Fruit fly (Drosophila melanogaster): Measurements from ENCODE around the gene mfas.
A peak's percentile ranks its signal among the peaks of the same experiment; 100 is the strongest.

The mfas gene

DNA sequence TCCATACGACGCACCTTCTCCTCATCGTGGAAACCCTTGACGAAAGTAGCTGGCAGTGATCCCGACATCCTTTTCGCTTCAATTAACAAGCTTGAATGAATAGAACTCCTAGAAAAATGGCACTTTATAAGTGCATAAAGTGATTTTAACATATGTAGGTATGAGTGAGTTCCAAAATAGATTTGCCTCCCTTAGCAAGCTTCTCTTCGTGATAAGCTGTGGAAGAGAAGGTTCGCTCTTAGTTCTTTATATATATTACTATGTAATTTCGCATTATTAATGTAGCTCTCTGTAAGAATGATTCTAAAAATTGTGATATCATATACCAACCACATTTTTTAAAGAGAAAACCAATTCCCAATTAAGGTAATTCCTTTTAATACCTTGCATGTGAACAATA lies 8.7 kb downstream of the mfas start, which contains the start of gene CG3397:
Gene CG3397, minus strand, starts transcription at position 101 of the 400 bp plus-strand sequence.
- TF ChIP-seq CG11294 (GFP tag; IDR thresholded peaks at IDR 0.05): no peak
- no peak for TF ChIP-seq CG8319 (GFP tag; optimal IDR thresholded peaks at IDR 0.05)

dm6 chr3R:11982547-11982946 lies 10.6 kb downstream of the mfas start:
- TF ChIP-seq Eip93F (GFP tag; optimal IDR thresholded peaks at IDR 0.05): peak; percentile 53
- no peak for TF ChIP-seq CG8319 (GFP tag; optimal IDR thresholded peaks at IDR 0.05)

DNA sequence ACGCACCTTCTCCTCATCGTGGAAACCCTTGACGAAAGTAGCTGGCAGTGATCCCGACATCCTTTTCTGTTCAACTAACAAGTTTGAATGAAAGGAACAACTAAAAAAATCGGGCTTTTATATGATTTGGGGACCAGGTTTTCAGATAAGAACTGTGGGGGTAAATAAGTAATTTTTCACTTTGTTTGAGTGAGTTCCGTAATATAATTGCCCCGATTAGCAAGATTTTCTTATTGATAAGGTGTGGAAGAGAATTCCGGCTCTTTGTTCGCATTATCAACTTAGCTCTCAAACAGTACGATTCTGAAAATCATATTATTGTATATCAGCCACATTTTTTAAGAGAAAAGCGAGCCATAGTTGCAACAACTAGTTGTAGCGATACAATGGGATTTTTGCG lies 11.2 kb downstream of the mfas start, which contains the start of gene CG12224:
Gene CG12224, minus strand, starts transcription at position 101 of the 400 bp plus-strand sequence.
- TF ChIP-seq topi (GFP tag; optimal IDR thresholded peaks at IDR 0.05): no peak
- TF ChIP-seq dsx (GFP tag; optimal IDR thresholded peaks at IDR 0.05; ENCODE audit: poor library complexity, severe bottlenecking): no peak
- no peak for TF ChIP-seq salr (GFP tag; optimal IDR thresholded peaks at IDR 0.05)
- TF ChIP-seq CG9139 (GFP tag; optimal IDR thresholded peaks at IDR 0.05): no peak
- TF ChIP-seq ss (GFP tag; optimal IDR thresholded peaks at IDR 0.05): no peak
- TF ChIP-seq CG6276 (GFP tag; optimal IDR thresholded peaks at IDR 0.05): no peak
- TF ChIP-seq Lpt (GFP tag; optimal IDR thresholded peaks at IDR 0.05): no peak
- TF ChIP-seq Hr38 (GFP tag; optimal IDR thresholded peaks at IDR 0.05): no peak
- no peak for TF ChIP-seq CG31627 (GFP tag; optimal IDR thresholded peaks at IDR 0.05)
- no peak for TF ChIP-seq fd85E (GFP tag; optimal IDR thresholded peaks at IDR 0.05)
- TF ChIP-seq CG6854 (GFP tag; optimal IDR thresholded peaks at IDR 0.05): no peak
- TF ChIP-seq CG10669 (GFP tag; optimal IDR thresholded peaks at IDR 0.05): no peak
- no peak for TF ChIP-seq Ets96B (tag; optimal IDR thresholded peaks at IDR 0.05)
- no peak for TF ChIP-seq OdsH (GFP tag; optimal IDR thresholded peaks at IDR 0.05)
- TF ChIP-seq CG16779 (tag; optimal IDR thresholded peaks at IDR 0.05): no peak
- no peak for TF ChIP-seq CG11762 (GFP tag; optimal IDR thresholded peaks at IDR 0.05; ENCODE audit: insufficient read depth)
- no peak for TF ChIP-seq CG32006 (GFP tag; optimal IDR thresholded peaks at IDR 0.05)
- no peak for TF ChIP-seq CG3919 (GFP tag; optimal IDR thresholded peaks at IDR 0.05)
- TF ChIP-seq CG10631 (GFP tag; optimal IDR thresholded peaks at IDR 0.05): no peak

dm6 chr3R:11979879-11980571 lies 13.1 kb downstream of the mfas start, which contains the start of gene CG18547:
CG18547 (minus strand) TSS chr3R:11980390.
- TF ChIP-seq CG8632 (GFP tag; optimal IDR thresholded peaks at IDR 0.05) (peak; percentile 46), dac (GFP tag; optimal IDR thresholded peaks at IDR 0.05) (no peak), lz (GFP tag; optimal IDR thresholded peaks at IDR 0.05) (peak; percentile 57), fd85E (GFP tag; optimal IDR thresholded peaks at IDR 0.05) (no peak), CG32006 (GFP tag; optimal IDR thresholded peaks at IDR 0.05) (peak; percentile 25), Sox102F (GFP tag; optimal IDR thresholded peaks at IDR 0.05) (peak; percentile 64), Lpt (GFP tag; optimal IDR thresholded peaks at IDR 0.05) (peak; percentile 3), OdsH (GFP tag; optimal IDR thresholded peaks at IDR 0.05) (peak; percentile 48), Sox14 (GFP tag; optimal IDR thresholded peaks at IDR 0.05) (peak; percentile 50), CG6163 (GFP tag; IDR thresholded peaks at IDR 0.05) (peak; percentile 58; the same call in 2 of the 3 replicates), CG8119 (GFP tag; IDR thresholded peaks at IDR 0.05) (0 out of 3 replicates have a peak, but pooled peaks have one; percentile 40), Ets21C (GFP tag; optimal IDR thresholded peaks at IDR 0.05) (peak; percentile 26), pdm3 (GFP tag; optimal IDR thresholded peaks at IDR 0.05) (peak; percentile 46), CG11902 (GFP tag; optimal IDR thresholded peaks at IDR 0.05) (no peak), Gug (GFP tag; IDR thresholded peaks at IDR 0.05) (0 out of 2 replicates have a peak, but pooled peaks have one; percentile 20), Eip78C (GFP tag) (peak; percentile 84), CG6854 (GFP tag; optimal IDR thresholded peaks at IDR 0.05) (no peak), achi (GFP tag; optimal IDR thresholded peaks at IDR 0.05) (peak; percentile 9), Hr39 (GFP tag; optimal IDR thresholded peaks at IDR 0.05) (peak; percentile 48), Smox (GFP tag; optimal IDR thresholded peaks at IDR 0.05) (peak; percentile 41), CG31627 (GFP tag; optimal IDR thresholded peaks at IDR 0.05) (peak; percentile 59), CG3032 (tag; optimal IDR thresholded peaks at IDR 0.05) (peak; percentile 40), cyc (GFP tag; optimal IDR thresholded peaks at IDR 0.05) (peak; percentile 49), vri (GFP tag; optimal IDR thresholded peaks at IDR 0.05) (peak; percentile 14), fd59A (GFP tag; optimal IDR thresholded peaks at IDR 0.05) (no peak), dsx (GFP tag; optimal IDR thresholded peaks at IDR 0.05; ENCODE audit: poor library complexity, severe bottlenecking) (peak; percentile 24), eg (GFP tag; IDR thresholded peaks at IDR 0.05) (no peak), CG34406 (GFP tag; optimal IDR thresholded peaks at IDR 0.05) (peak; percentile 43), CG15336 (GFP tag; IDR thresholded peaks at IDR 0.05) (0 out of 2 replicates have a peak, but pooled peaks have one; percentile 22), net (GFP tag; optimal IDR thresholded peaks at IDR 0.05) (peak; percentile 14)

Measured in whole organism, prepupa.